Fruit fly (Drosophila melanogaster): Measurements from ENCODE around the gene MME1.
A peak's percentile ranks its signal among the peaks of the same experiment; 100 is the strongest.

MME1 gene

dm6 chr2L:7033100-7033675 lies 5.9 kb downstream of the MME1 start (continued):
- TF ChIP-seq kay (GFP tag; optimal IDR thresholded peaks at IDR 0.05) (no peak), jumu (GFP tag; optimal IDR thresholded peaks at IDR 0.05) (peak; percentile 40), bowl (GFP tag; IDR thresholded peaks at IDR 0.05) (no peak), crp (GFP tag; optimal IDR thresholded peaks at IDR 0.05) (no peak), pnt (GFP tag; optimal IDR thresholded peaks at IDR 0.05) (no peak), CG12104 (GFP tag; optimal IDR thresholded peaks at IDR 0.05) (no peak), gcm (GFP tag; optimal IDR thresholded peaks at IDR 0.05) (no peak), CG9609 (GFP tag; optimal IDR thresholded peaks at IDR 0.05) (no peak), al (GFP tag; IDR thresholded peaks at IDR 0.05) (no peak), Trl (optimal IDR thresholded peaks at IDR 0.05) (no peak), Trl (GFP tag; optimal IDR thresholded peaks at IDR 0.05) (no peak), Ptx1 (GFP tag; IDR thresholded peaks at IDR 0.05) (peak; percentile 42; the same call in 1 of the 2 replicates), az2 (GFP tag; optimal IDR thresholded peaks at IDR 0.05) (peak; percentile 43), CG18476 (GFP tag; optimal IDR thresholded peaks at IDR 0.05) (no peak), gfzf (GFP tag; optimal IDR thresholded peaks at IDR 0.05) (no peak), usp (GFP tag; optimal IDR thresholded peaks at IDR 0.05) (no peak), CG31441 (GFP tag; IDR thresholded peaks at IDR 0.05) (no peak), tup (GFP tag; optimal IDR thresholded peaks at IDR 0.05) (no peak), abd-A (tag; optimal IDR thresholded peaks at IDR 0.05) (no peak), CG9215 (GFP tag; IDR thresholded peaks at IDR 0.05) (no peak), wdn (GFP tag; IDR thresholded peaks at IDR 0.05) (no peak), ERR (GFP tag; optimal IDR thresholded peaks at IDR 0.05) (peak; percentile 32), dpn (GFP tag; optimal IDR thresholded peaks at IDR 0.05) (peak; percentile 22 to 32), CG4820 (GFP tag; optimal IDR thresholded peaks at IDR 0.05) (no peak), Spps (tag; optimal IDR thresholded peaks at IDR 0.05) (no peak), CG1024 (GFP tag; IDR thresholded peaks at IDR 0.05) (no peak), sd (tag; optimal IDR thresholded peaks at IDR 0.05) (peak; percentile 47), CG4730 (GFP tag; IDR thresholded peaks at IDR 0.05) (no peak), CG17829 (tag; optimal IDR thresholded peaks at IDR 0.05) (peak; percentile 35), Max (GFP tag; optimal IDR thresholded peaks at IDR 0.05) (peak; percentile 30), CG10462 (GFP tag; optimal IDR thresholded peaks at IDR 0.05) (no peak), dysf (GFP tag; IDR thresholded peaks at IDR 0.05) (no peak), pum (GFP tag; optimal IDR thresholded peaks at IDR 0.05) (peak; percentile 14), CG10654 (GFP tag; optimal IDR thresholded peaks at IDR 0.05) (no peak), CG11504 (tag; optimal IDR thresholded peaks at IDR 0.05) (no peak), fd3F (GFP tag; optimal IDR thresholded peaks at IDR 0.05) (no peak), Nf-YB (GFP tag; optimal IDR thresholded peaks at IDR 0.05) (no peak), CG14014 (GFP tag; IDR thresholded peaks at IDR 0.05) (peak; percentile 47; the same call in 1 of the 2 replicates), pb (GFP tag; optimal IDR thresholded peaks at IDR 0.05) (peak; percentile 33), Ravus (GFP tag; IDR thresholded peaks at IDR 0.05) (no peak), CG2889 (GFP tag; IDR thresholded peaks at IDR 0.05) (no peak), mam (GFP tag; optimal IDR thresholded peaks at IDR 0.05) (peak; percentile 59), tna (GFP tag; IDR thresholded peaks at IDR 0.05; ENCODE audit: partially characterized antibody) (no peak), CG15696 (tag; optimal IDR thresholded peaks at IDR 0.05) (no peak), seq (GFP tag; IDR thresholded peaks at IDR 0.05) (no peak), PHDP (tag; optimal IDR thresholded peaks at IDR 0.05) (no peak), croc (GFP tag; conservative IDR thresholded peaks at IDR 0.05) (no peak), CG7963 (GFP tag; IDR thresholded peaks at IDR 0.05; ENCODE audit: partially characterized antibody) (no peak), odd (GFP tag; optimal IDR thresholded peaks at IDR 0.05) (peak; percentile 27), row (GFP tag; IDR thresholded peaks at IDR 0.05) (peak; percentile 24; the same call in 1 of the 3 replicates), Scr (GFP tag; IDR thresholded peaks at IDR 0.05; ENCODE audit: partially characterized antibody) (no peak), Rx (GFP tag; IDR thresholded peaks at IDR 0.05) (no peak)
